Comparison of ENCODE assay signal across 6 worm cellular contexts in genomic region chrIV:2398317-2398716, ce11.
TF ChIP-seq lines count a peak whose summit lies in the region.

No protein-coding gene starts in this region.

TF ChIP-seq in whole organism, L4 larva, 104 proteins besides CTCF, POLR2A, EP300 and RAD21:
- TF ChIP-seq F26F4.8 (GFP tag; conservative IDR thresholded peaks at IDR 0.05; lab: Robert Waterston, UW) (no peak), dmd-8 (GFP tag; IDR thresholded peaks at IDR 0.05; lab: Robert Waterston, UW) (0 out of 2 replicates have a peak, but pooled peaks have one; percentile 53), set-16 (GFP tag; IDR thresholded peaks at IDR 0.05; lab: Robert Waterston, UW) (peak; percentile 90), lin-38 (GFP tag; IDR thresholded peaks at IDR 0.05; lab: Robert Waterston, UW) (0 out of 2 replicates have a peak, but pooled peaks have one; percentile 15), lim-7 (GFP tag; IDR thresholded peaks at IDR 0.05; lab: Robert Waterston, UW) (0 out of 2 replicates have a peak, but pooled peaks have one; percentile 3), mdl-1 (tag; optimal IDR thresholded peaks at IDR 0.05; lab: Kevin White, UChicago) (no peak), saeg-2 (GFP tag; IDR thresholded peaks at IDR 0.05; lab: Robert Waterston, UW) (0 out of 2 replicates have a peak, but pooled peaks have one; percentile 28)

TF ChIP-seq in whole organism, early embryonic, 17 proteins besides CTCF, POLR2A, EP300 and RAD21:
- TF ChIP-seq pes-1 (GFP tag; IDR thresholded peaks at IDR 0.05; lab: Robert Waterston, UW) (0 out of 2 replicates have a peak, but pooled peaks have one; percentile 7), hmg-4 (GFP tag; optimal IDR thresholded peaks at IDR 0.05; lab: Kevin White, UChicago) (peak; percentile 30), ceh-36 (tag; optimal IDR thresholded peaks at IDR 0.05; lab: Kevin White, UChicago) (no peak)

TF ChIP-seq in whole organism, late embryonic, 69 proteins besides CTCF, POLR2A, EP300 and RAD21:
- peak; percentile 21 for TF ChIP-seq elt-4 (tag; optimal IDR thresholded peaks at IDR 0.05; lab: Kevin White, UChicago)
- no peak for TF ChIP-seq npax-4 (tag; optimal IDR thresholded peaks at IDR 0.05; lab: Kevin White, UChicago)
- TF ChIP-seq ceh-45 (GFP tag; IDR thresholded peaks at IDR 0.05; lab: Robert Waterston, UW) = 0 out of 2 replicates have a peak, but pooled peaks have one; percentile 31

TF ChIP-seq in whole organism, midembryonic, 9 proteins besides CTCF, POLR2A, EP300 and RAD21:
- TF ChIP-seq ztf-23 (GFP tag; IDR thresholded peaks at IDR 0.05; lab: Robert Waterston, UW) (0 out of 2 replicates have a peak, but pooled peaks have one; percentile 35), klf-2 (GFP tag; conservative IDR thresholded peaks at IDR 0.05; lab: Robert Waterston, UW) (no peak), T22C8.4 (GFP tag; IDR thresholded peaks at IDR 0.05; lab: Robert Waterston, UW) (no peak), cog-1 (tag; optimal IDR thresholded peaks at IDR 0.05; lab: Kevin White, UChicago) (no peak), flt-1 (GFP tag; IDR thresholded peaks at IDR 0.05; lab: Robert Waterston, UW) (0 out of 2 replicates have a peak, but pooled peaks have one; percentile 37), med-1 (GFP tag; optimal IDR thresholded peaks at IDR 0.05; lab: Kevin White, UChicago; ENCODE audit: insufficient read depth) (no peak), ztf-29 (GFP tag; IDR thresholded peaks at IDR 0.05; lab: Robert Waterston, UW) (no peak), tab-1 (GFP tag; IDR thresholded peaks at IDR 0.05; lab: Robert Waterston, UW) (0 out of 2 replicates have a peak, but pooled peaks have one; percentile 56), ref-1 (GFP tag; conservative IDR thresholded peaks at IDR 0.05; lab: Robert Waterston, UW) (no peak)

TF ChIP-seq in whole organism, mixed stage, embryonic, 35 proteins besides CTCF, POLR2A, EP300 and RAD21:
- TF ChIP-seq pha-4 (tag; optimal IDR thresholded peaks at IDR 0.05; lab: Kevin White, UChicago) (no peak), ham-2 (GFP tag; optimal IDR thresholded peaks at IDR 0.05; lab: Kevin White, UChicago) (peak; percentile 18)

TF ChIP-seq in whole organism, young adult, 124 proteins besides CTCF, POLR2A, EP300 and RAD21:
- TF ChIP-seq madf-3 (GFP tag; IDR thresholded peaks at IDR 0.05; lab: Robert Waterston, UW) (0 out of 2 replicates have a peak, but pooled peaks have one; percentile 7), ceh-91 (GFP tag; IDR thresholded peaks at IDR 0.05; lab: Robert Waterston, UW) (no peak), lin-54 (GFP tag; optimal IDR thresholded peaks at IDR 0.05; lab: Kevin White, UChicago) (no peak), zfh-2 (GFP tag; conservative IDR thresholded peaks at IDR 0.05; lab: Robert Waterston, UW) (peak; percentile 81), attf-5 (GFP tag; optimal IDR thresholded peaks at IDR 0.05; lab: Kevin White, UChicago) (no peak), ZK185.1 (tag; optimal IDR thresholded peaks at IDR 0.05; lab: Kevin White, UChicago; ENCODE audit: poor library complexity, severe bottlenecking) (no peak), F37B4.10 (GFP tag; IDR thresholded peaks at IDR 0.05; lab: Robert Waterston, UW) (peak; percentile 70; the same call in 1 of the 2 replicates), dpl-1 (GFP tag; optimal IDR thresholded peaks at IDR 0.05; lab: Kevin White, UChicago) (no peak), lag-1 (GFP tag; IDR thresholded peaks at IDR 0.05; lab: Robert Waterston, UW) (no peak), attf-3 (GFP tag; conservative IDR thresholded peaks at IDR 0.05; lab: Robert Waterston, UW) (0 out of 2 replicates have a peak, but pooled peaks have one; percentile 18), dox-1 (GFP tag; IDR thresholded peaks at IDR 0.05; lab: Robert Waterston, UW) (0 out of 2 replicates have a peak, but pooled peaks have one; percentile 6), snpc-1.3 (tag; optimal IDR thresholded peaks at IDR 0.05; lab: Kevin White, UChicago; ENCODE audit: insufficient read depth) (no peak), egrh-3 (GFP tag; IDR thresholded peaks at IDR 0.05; lab: Robert Waterston, UW) (peak; percentile 73; the same call in 1 of the 2 replicates), egl-44 (GFP tag; IDR thresholded peaks at IDR 0.05; lab: Robert Waterston, UW) (0 out of 2 replicates have a peak, but pooled peaks have one; percentile 54), lsl-1 (GFP tag; optimal IDR thresholded peaks at IDR 0.05; lab: Kevin White, UChicago) (no peak)
TF ChIP-seq in whole organism, young adult: peak in this region for 7.
